Worm (Caenorhabditis elegans) whole organism, L4 larva: Measurements from ENCODE around the gene gsto-2.

ENCODE experiments used
- F10B5.3 ChIP-seq: sonication (generic microtip); optimal IDR thresholded peaks from 2 replicates; lab custom pipeline; 2016; ENCODE audit warnings: mild to moderate bottlenecking, missing genetic modification characterization, missing compliant biosample characterization
- T20F7.1 ChIP-seq: fragments of 200-800 bp; sonication (Bioruptor generic); optimal IDR thresholded peaks from 2 replicates; lab custom pipeline; 2018; ENCODE audit warnings: mild to moderate bottlenecking, missing genetic modification characterization, missing compliant biosample characterization
- T26A8.4 ChIP-seq: fragments of 200-800 bp; sonication (Bioruptor generic); IDR thresholded peaks from 2 replicates; pipeline ENCODE4 v1.3.6; 2022; ENCODE audit warnings: missing genetic modification characterization, missing compliant biosample characterization
- Y105C5A.15 ChIP-seq: fragments of 200-800 bp; sonication (Bioruptor generic); IDR thresholded peaks from 2 replicates; pipeline ENCODE4 v1.3.6; 2022; ENCODE audit warnings: missing genetic modification characterization, missing compliant biosample characterization
- Y5F2A.4 ChIP-seq: fragments of 200-800 bp; sonication (Bioruptor generic); optimal IDR thresholded peaks from 2 replicates; lab custom pipeline; 2018; ENCODE audit warnings: mild to moderate bottlenecking, missing genetic modification characterization, missing compliant biosample characterization
- Y75B8A.6 ChIP-seq: fragments of 200-800 bp; sonication (Bioruptor generic); IDR thresholded peaks from 2 replicates; pipeline ENCODE4 v1.3.6; 2022; ENCODE audit warnings: missing genetic modification reagents, missing genetic modification characterization, missing compliant biosample characterization
- ZK337.2 ChIP-seq: fragments of 200-800 bp; sonication (Bioruptor generic); IDR thresholded peaks from 2 replicates; pipeline ENCODE4 v1.3.6; 2022; ENCODE audit warnings: missing genetic modification reagents, missing genetic modification characterization, missing compliant biosample characterization
- aha-1 ChIP-seq: fragments of 150-350 bp; peaks from one replicate; lab custom pipeline; 2014; ENCODE audit warnings: missing biosample characterization, missing genetic modification characterization
- ama-1 ChIP-seq: fragments of 150-350 bp; optimal IDR thresholded peaks from 2 replicates; lab custom pipeline; 2014; ENCODE audit warnings: inconsistent platforms, mixed read lengths
- ceh-32 ChIP-seq: sonication (generic microtip); optimal IDR thresholded peaks from 2 replicates; lab custom pipeline; 2016; ENCODE audit warnings: mild to moderate bottlenecking, missing genetic modification characterization, missing compliant biosample characterization; ENCODE audit not compliant: poor library complexity
- ceh-62 ChIP-seq: sonication (generic microtip); optimal IDR thresholded peaks from 2 replicates; lab custom pipeline; 2017; ENCODE audit warnings: missing biosample characterization, missing genetic modification characterization
- ceh-82 ChIP-seq: sonication (generic microtip); optimal IDR thresholded peaks from 2 replicates; lab custom pipeline; 2017; ENCODE audit warnings: missing biosample characterization, missing genetic modification characterization
- ctbp-1 ChIP-seq: fragments of 200-800 bp; sonication (Bioruptor generic); IDR thresholded peaks from 2 replicates; pipeline ENCODE4 v1.3.6; 2022; ENCODE audit warnings: missing genetic modification reagents, missing genetic modification characterization, missing compliant biosample characterization
- daf-16 ChIP-seq, 3 experiments: sonication (generic microtip); optimal IDR thresholded peaks; 2 replicates each; lab custom pipeline; 2016 to 2017; ENCODE audit warnings: missing genetic modification characterization in 3 of 3, missing genetic modification reagents in 3 of 3, mild to moderate bottlenecking in 2 of 3, missing compliant biosample characterization in 2 of 3, missing biosample characterization in 1 of 3, moderate library complexity in 1 of 3
- fkh-10 ChIP-seq: fragments of 150-350 bp; optimal IDR thresholded peaks from 2 replicates; lab custom pipeline; 2014; ENCODE audit warnings: missing biosample characterization, missing genetic modification reagents, missing genetic modification characterization
- fos-1 ChIP-seq: fragments of 150-350 bp; optimal IDR thresholded peaks from 2 replicates; lab custom pipeline; 2014; ENCODE audit warnings: missing biosample characterization, missing genetic modification characterization
- gei-8 ChIP-seq: fragments of 200-800 bp; sonication (Bioruptor generic); optimal IDR thresholded peaks from 2 replicates; lab custom pipeline; 2018; ENCODE audit warnings: mild to moderate bottlenecking, missing genetic modification characterization, missing compliant biosample characterization
- hlh-11 ChIP-seq: fragments of 200-800 bp; sonication (Bioruptor generic); optimal IDR thresholded peaks from 2 replicates; lab custom pipeline; 2018; ENCODE audit warnings: mild to moderate bottlenecking, missing genetic modification characterization, missing compliant biosample characterization
- lin-15B ChIP-seq: fragments of 150-350 bp; sonication (generic microtip); optimal IDR thresholded peaks from 3 replicates; lab custom pipeline; 2014; ENCODE audit warnings: missing biosample characterization, missing genetic modification characterization
- lin-38 ChIP-seq: fragments of 200-800 bp; sonication (Bioruptor generic); IDR thresholded peaks from 2 replicates; pipeline ENCODE4 v1.3.6; 2022; ENCODE audit warnings: missing genetic modification reagents, missing genetic modification characterization, missing compliant biosample characterization
- lsy-2 ChIP-seq, 2 experiments: fragments of 150-350 bp in 1 of 2; sonication (generic microtip) in 1 of 2; optimal IDR thresholded peaks; 2 replicates each; lab custom pipeline; 2014 to 2017; ENCODE audit warnings: missing biosample characterization in 2 of 2, missing genetic modification characterization in 2 of 2
- madf-9 ChIP-seq: fragments of 200-800 bp; sonication (Bioruptor generic); conservative IDR thresholded peaks from 2 replicates; pipeline ENCODE4 v1.3.6; 2022; ENCODE audit warnings: missing genetic modification reagents, missing genetic modification characterization, missing compliant biosample characterization
- mdl-1 ChIP-seq, 2 experiments: fragments of 150-350 bp in 1 of 2; sonication (generic microtip) in 1 of 2; optimal IDR thresholded peaks; 2 replicates each; lab custom pipeline; 2014 to 2017; ENCODE audit warnings: missing biosample characterization in 2 of 2, missing genetic modification characterization in 2 of 2
- mep-1 ChIP-seq: fragments of 150-350 bp; sonication (generic microtip); optimal IDR thresholded peaks from 3 replicates; lab custom pipeline; 2014; ENCODE audit warnings: missing biosample characterization, missing genetic modification characterization
- mxl-2 ChIP-seq: fragments of 200-800 bp; sonication (Bioruptor generic); conservative IDR thresholded peaks from 2 replicates; pipeline ENCODE4 v1.3.6; 2022; ENCODE audit warnings: missing genetic modification reagents, missing genetic modification characterization, missing compliant biosample characterization
- nhr-28 ChIP-seq: fragments of 150-350 bp; optimal IDR thresholded peaks from 2 replicates; lab custom pipeline; 2014; ENCODE audit warnings: missing biosample characterization, missing genetic modification characterization
- nhr-77 ChIP-seq: fragments of 150-350 bp; optimal IDR thresholded peaks from 2 replicates; lab custom pipeline; 2014; ENCODE audit warnings: missing biosample characterization, missing genetic modification characterization
- skn-1 ChIP-seq: fragments of 150-350 bp; optimal IDR thresholded peaks from 2 replicates; lab custom pipeline; 2014; ENCODE audit warnings: missing biosample characterization, missing genetic modification characterization
- snpc-4 ChIP-seq: fragments of 150-350 bp; optimal IDR thresholded peaks from 2 replicates; lab custom pipeline; 2014; ENCODE audit warnings: missing biosample characterization, missing genetic modification characterization
- spr-1 ChIP-seq: sonication (generic microtip); optimal IDR thresholded peaks from 2 replicates; lab custom pipeline; 2016; ENCODE audit warnings: mild to moderate bottlenecking, missing genetic modification characterization, missing compliant biosample characterization
- unc-62 ChIP-seq, 3 experiments: fragments of 150-350 bp in 1 of 3; sonication (generic microtip); optimal IDR thresholded peaks in 2 of 3; peaks in 1 of 3; 1 replicate in 1 of 3; 2 replicates in 2 of 3; lab custom pipeline; 2014 to 2017; ENCODE audit warnings: missing biosample characterization in 3 of 3, missing genetic modification characterization in 3 of 3, missing genetic modification reagents in 3 of 3, missing genotype in 1 of 3
- zag-1 ChIP-seq: fragments of 150-350 bp; optimal IDR thresholded peaks from 2 replicates; lab custom pipeline; 2014; ENCODE audit warnings: missing biosample characterization, missing genetic modification characterization

gsto-2 gene

DNA sequence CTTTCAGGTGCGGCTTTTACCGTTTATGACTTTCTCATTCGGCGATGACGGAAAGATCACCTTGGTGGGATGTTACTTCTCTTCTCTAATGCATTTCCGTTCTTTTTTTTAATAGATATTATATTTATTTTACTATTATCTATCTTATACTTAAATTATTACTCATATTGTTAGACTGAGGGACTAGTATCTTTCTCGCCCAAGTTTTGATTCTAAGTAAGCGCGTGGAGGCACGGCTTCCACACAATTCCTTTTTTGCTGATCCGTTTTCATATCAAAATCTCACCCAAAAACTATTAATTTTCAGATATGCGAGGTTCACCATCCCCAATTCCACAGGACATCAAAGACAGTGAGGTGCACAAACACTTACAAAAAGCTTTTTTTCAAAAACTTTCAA is 24.8 kb upstream of the gsto-2 start, which contains the start of gene ZC21.10:
Gene ZC21.10, plus strand, starts transcription at position 301 of the 400 bp plus-strand sequence.
- TF ChIP-seq lin-38 (GFP tag; lab: Robert Waterston, UW) (no peak), snpc-4 (tag; lab: Kevin White, UChicago) (no peak), spr-1 (tag; lab: Kevin White, UChicago) (no peak), gei-8 (GFP tag; lab: Kevin White, UChicago) (no peak), daf-16 (GFP tag; optimal IDR thresholded peaks at IDR 0.05; lab: Kevin White, UChicago) (no peak), daf-16 (tag; optimal IDR thresholded peaks at IDR 0.05; lab: Kevin White, UChicago) (no peak), F10B5.3 (tag; lab: Kevin White, UChicago) (no peak), T20F7.1 (GFP tag; lab: Kevin White, UChicago) (no peak), nhr-77 (tag; lab: Kevin White, UChicago) (no peak), madf-9 (GFP tag; lab: Robert Waterston, UW) (no peak), mxl-2 (no peak), skn-1 (tag; lab: Kevin White, UChicago) (no peak), ZK337.2 (GFP tag; lab: Robert Waterston, UW) (no peak), ceh-32 (tag; lab: Kevin White, UChicago) (no peak), Y105C5A.15 (GFP tag; lab: Robert Waterston, UW) (no peak), lsy-2 (tag; optimal IDR thresholded peaks at IDR 0.05; lab: Kevin White, UChicago) (no peak), ctbp-1 (no peak), zag-1 (tag; lab: Kevin White, UChicago) (no peak), ceh-62 (tag; lab: Kevin White, UChicago) (no peak), fos-1 (tag; lab: Kevin White, UChicago) (no peak), lin-15B (tag; lab: Kevin White, UChicago) (no peak)

- peak; percentile 59; the same call in 1 of the 2 replicates for TF ChIP-seq ctbp-1
- peak; percentile 62 for TF ChIP-seq fkh-10 (GFP tag; lab: Kevin White, UChicago)
- no peak for TF ChIP-seq mxl-2
These were observed 20.7 kb upstream of the gsto-2 start for ce11 chrIII:8533900-8534299.

ce11 chrIII:8534647-8535181 is 19.9 kb upstream of the gsto-2 start, which contains the start of gene trp-1:
TSS of gene trp-1 (plus strand) at chrIII:8535131.
- TF ChIP-seq unc-62 (GFP tag; optimal IDR thresholded peaks at IDR 0.05 in 1 of 2; lab: Kevin White, UChicago), result peak in 1 of 2 experiments; percentile 86
- no peak for TF ChIP-seq unc-62 (tag; optimal IDR thresholded peaks at IDR 0.05; lab: Kevin White, UChicago)
- TF ChIP-seq daf-16 (GFP tag; optimal IDR thresholded peaks at IDR 0.05; lab: Kevin White, UChicago), result peak in 1 of 2 experiments; percentile 96
- TF ChIP-seq daf-16 (tag; optimal IDR thresholded peaks at IDR 0.05; lab: Kevin White, UChicago), result no peak
- peak; percentile 75 for TF ChIP-seq aha-1
- no peak for TF ChIP-seq ZK337.2 (GFP tag; lab: Robert Waterston, UW)
- no peak for TF ChIP-seq nhr-28 (tag; lab: Kevin White, UChicago)
- TF ChIP-seq, all 104 proteins: peak for 3

DNA sequence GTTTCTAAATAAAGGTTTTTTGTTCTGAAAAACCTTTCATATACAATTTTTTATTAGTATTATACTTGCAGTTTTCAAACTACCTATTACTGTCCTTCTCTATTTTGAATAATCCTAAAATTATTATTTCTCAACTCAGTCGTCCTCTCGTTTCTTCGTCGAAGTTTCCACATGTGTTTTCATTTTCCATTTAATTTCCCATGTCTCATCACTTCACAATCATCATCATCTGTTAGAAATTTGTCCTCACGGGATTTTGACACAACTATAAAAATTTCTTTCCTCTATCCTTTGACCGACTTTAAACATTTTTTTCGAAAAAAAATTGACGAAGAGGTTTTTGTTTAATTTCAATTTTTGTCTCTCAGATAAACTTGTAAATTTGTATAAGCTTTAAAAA is 19.1 kb upstream of the gsto-2 start:
- TF ChIP-seq T26A8.4 (GFP tag; lab: Robert Waterston, UW) (no peak), hlh-11 (tag; lab: Kevin White, UChicago) (no peak), ceh-82 (tag; lab: Kevin White, UChicago) (no peak), Y5F2A.4 (no peak), unc-62 (GFP tag; optimal IDR thresholded peaks at IDR 0.05 in 1 of 2; lab: Kevin White, UChicago) (no peak), unc-62 (tag; optimal IDR thresholded peaks at IDR 0.05; lab: Kevin White, UChicago) (no peak), fkh-10 (GFP tag; lab: Kevin White, UChicago) (no peak), mdl-1 (tag; optimal IDR thresholded peaks at IDR 0.05; lab: Kevin White, UChicago) (no peak), mep-1 (tag; lab: Kevin White, UChicago) (no peak), Y75B8A.6 (GFP tag; lab: Robert Waterston, UW) (no peak), ama-1 (lab: Kevin White, UChicago) (no peak)
- TF ChIP-seq, all 104 proteins: peak for 0
